Worm (Caenorhabditis elegans): ENCODE measurements around the gene F54D11.4.
A peak's percentile ranks its signal among the peaks of the same experiment; 100 is the strongest.

F54D11.4 gene

DNA sequence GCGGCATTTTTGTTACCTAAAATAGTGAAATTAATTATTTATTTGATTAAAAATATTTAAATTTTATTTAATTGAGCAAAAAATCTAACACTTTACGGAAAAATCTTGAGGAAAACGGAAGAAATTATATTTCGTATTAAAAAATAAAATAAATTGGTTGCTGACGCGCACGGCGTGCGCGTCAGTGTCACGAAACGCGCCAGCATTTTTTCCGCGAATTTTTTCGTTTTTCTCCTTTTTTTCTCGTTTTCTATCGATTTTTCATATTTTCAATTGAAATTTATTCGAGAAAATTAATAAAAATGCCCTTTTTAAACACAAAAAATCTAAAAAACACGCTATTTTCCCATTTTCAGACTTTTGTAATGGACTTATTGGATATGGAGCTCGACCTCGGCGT lies at the start of gene F54D11.4, which contains the start of gene Y61A9LA.10 (continued):
- TF ChIP-seq isw-1 (GFP tag; IDR thresholded peaks at IDR 0.05) (peak; percentile 19; the same call in 1 of the 2 replicates), vab-15 (tag; optimal IDR thresholded peaks at IDR 0.05) (no peak), ztf-4 (tag; optimal IDR thresholded peaks at IDR 0.05) (no peak), tbx-2 (tag; optimal IDR thresholded peaks at IDR 0.05) (peak; percentile 61), ceh-88 (GFP tag; IDR thresholded peaks at IDR 0.05) (no peak), nhr-85 (tag) (peak; percentile 79)

ce11 chrV:4569999-4570627 lies 45.8 kb upstream of the F54D11.4 start, which contains the start of gene sut-2:
Gene sut-2, minus strand, starts transcription at chrV:4570049.
- TF ChIP-seq fos-1 (tag; optimal IDR thresholded peaks at IDR 0.05) (no peak), blmp-1 (tag; optimal IDR thresholded peaks at IDR 0.05) (peak; percentile 83), unc-130 (tag; optimal IDR thresholded peaks at IDR 0.05) (no peak), aly-2 (tag; optimal IDR thresholded peaks at IDR 0.05) (peak; percentile 18), tbx-2 (tag; optimal IDR thresholded peaks at IDR 0.05) (no peak), nhr-237 (tag; optimal IDR thresholded peaks at IDR 0.05) (no peak), isw-1 (GFP tag; IDR thresholded peaks at IDR 0.05) (no peak), unc-98 (GFP tag; IDR thresholded peaks at IDR 0.05) (no peak), fkh-10 (GFP tag; optimal IDR thresholded peaks at IDR 0.05) (no peak), nhr-11 (tag; optimal IDR thresholded peaks at IDR 0.05) (no peak), tlp-1 (tag; optimal IDR thresholded peaks at IDR 0.05) (no peak), egl-27 (tag; optimal IDR thresholded peaks at IDR 0.05) (no peak), rnt-1 (tag; optimal IDR thresholded peaks at IDR 0.05) (no peak), unc-30 (tag; optimal IDR thresholded peaks at IDR 0.05) (no peak), Y116A8C.19 (tag; optimal IDR thresholded peaks at IDR 0.05; ENCODE audit: borderline replicate concordance) (no peak), lin-39 (tag; optimal IDR thresholded peaks at IDR 0.05) (no peak), ztf-4 (tag; optimal IDR thresholded peaks at IDR 0.05) (no peak), ztf-11 (tag; optimal IDR thresholded peaks at IDR 0.05) (no peak), C34B4.2 (tag; optimal IDR thresholded peaks at IDR 0.05) (no peak), lin-15B (tag; optimal IDR thresholded peaks at IDR 0.05) (no peak), sox-4 (tag; optimal IDR thresholded peaks at IDR 0.05) (no peak), pax-3 (tag; optimal IDR thresholded peaks at IDR 0.05) (no peak), C04F5.9 (tag; optimal IDR thresholded peaks at IDR 0.05) (no peak), nhr-84 (tag; optimal IDR thresholded peaks at IDR 0.05) (no peak), nhr-90 (tag; optimal IDR thresholded peaks at IDR 0.05; ENCODE audit: poor library complexity) (no peak), skn-1 (tag; optimal IDR thresholded peaks at IDR 0.05) (no peak), dsc-1 (tag; optimal IDR thresholded peaks at IDR 0.05) (peak; percentile 22), F16B12.6 (tag; optimal IDR thresholded peaks at IDR 0.05) (peak; percentile 90), lin-13 (GFP tag; optimal IDR thresholded peaks at IDR 0.05) (no peak), ets-5 (GFP tag; IDR thresholded peaks at IDR 0.05) (no peak), lir-3 (tag; optimal IDR thresholded peaks at IDR 0.05; ENCODE audit: poor library complexity) (no peak), pqm-1 (tag; optimal IDR thresholded peaks at IDR 0.05) (no peak), sptf-1 (tag; optimal IDR thresholded peaks at IDR 0.05) (no peak), ceh-63 (GFP tag; optimal IDR thresholded peaks at IDR 0.05) (no peak), nhr-71 (tag; optimal IDR thresholded peaks at IDR 0.05) (peak; percentile 56), lin-35 (GFP tag; optimal IDR thresholded peaks at IDR 0.05) (peak; percentile 39 to 62), nhr-85 (tag) (peak; percentile 40), irx-1 (tag; optimal IDR thresholded peaks at IDR 0.05) (no peak), xbp-1 (tag; optimal IDR thresholded peaks at IDR 0.05) (no peak), nhr-19 (GFP tag; conservative IDR thresholded peaks at IDR 0.05) (no peak; the same call in 1 of the 2 replicates), nhr-77 (tag; optimal IDR thresholded peaks at IDR 0.05) (no peak), nhr-28 (tag; optimal IDR thresholded peaks at IDR 0.05) (no peak), hlh-17 (GFP tag; optimal IDR thresholded peaks at IDR 0.05; ENCODE audit: borderline replicate concordance) (no peak), ama-1 (optimal IDR thresholded peaks at IDR 0.05) (no peak), snpc-4 (tag; optimal IDR thresholded peaks at IDR 0.05) (no peak), grh-1 (GFP tag; IDR thresholded peaks at IDR 0.05) (no peak), unc-86 (tag; optimal IDR thresholded peaks at IDR 0.05) (no peak), lin-14 (GFP tag; optimal IDR thresholded peaks at IDR 0.05) (no peak), lsy-2 (tag; optimal IDR thresholded peaks at IDR 0.05) (peak; percentile 58 to 63)

Measured in whole organism, L1 larva.